Fruit fly (Drosophila melanogaster): ENCODE measurements around the gene CG6013.

Gene CG6013

dm6 chr3R:19066965-19067614 is 35.8 kb downstream of the CG6013 start:
- TF ChIP-seq phol (tag; optimal IDR thresholded peaks at IDR 0.05) (no peak), Ets65A (GFP tag) (peak; percentile 94), CG34224 (GFP tag; IDR thresholded peaks at IDR 0.05; ENCODE audit: partially characterized antibody) (no peak), bowl (GFP tag; IDR thresholded peaks at IDR 0.05) (no peak), Rfx (GFP tag; IDR thresholded peaks at IDR 0.05) (no peak), BEAF-32 (GFP tag; optimal IDR thresholded peaks at IDR 0.05) (no peak), CG8089 (GFP tag; optimal IDR thresholded peaks at IDR 0.05) (no peak), caup (GFP tag; optimal IDR thresholded peaks at IDR 0.05; ENCODE audit: severe bottlenecking) (no peak), gt (GFP tag; IDR thresholded peaks at IDR 0.05) (no peak), ro (GFP tag; IDR thresholded peaks at IDR 0.05) (no peak), CG15514 (GFP tag; optimal IDR thresholded peaks at IDR 0.05) (no peak), psq (GFP tag; optimal IDR thresholded peaks at IDR 0.05) (no peak), mld (GFP tag; IDR thresholded peaks at IDR 0.05; ENCODE audit: partially characterized antibody) (no peak), aop (GFP tag; IDR thresholded peaks at IDR 0.05) (no peak), CG11085 (GFP tag; IDR thresholded peaks at IDR 0.05) (no peak), Hr78 (GFP tag; optimal IDR thresholded peaks at IDR 0.05) (no peak), Med (GFP tag) (peak; percentile 43), hth (optimal IDR thresholded peaks at IDR 0.05) (no peak), fd64A (GFP tag; optimal IDR thresholded peaks at IDR 0.05) (no peak), CG4820 (GFP tag; optimal IDR thresholded peaks at IDR 0.05) (no peak), CG8359 (GFP tag; optimal IDR thresholded peaks at IDR 0.05; ENCODE audit: borderline replicate concordance) (no peak), CG12236 (GFP tag; optimal IDR thresholded peaks at IDR 0.05) (no peak), CG11504 (tag; optimal IDR thresholded peaks at IDR 0.05) (no peak), CG12155 (GFP tag; optimal IDR thresholded peaks at IDR 0.05) (no peak), CG5180 (GFP tag; optimal IDR thresholded peaks at IDR 0.05) (no peak), Adf1 (GFP tag; IDR thresholded peaks at IDR 0.05) (no peak), gce (GFP tag; IDR thresholded peaks at IDR 0.05) (no peak), nom (GFP tag; optimal IDR thresholded peaks at IDR 0.05) (peak; percentile 10), eve (GFP tag; optimal IDR thresholded peaks at IDR 0.05) (no peak), cwo (GFP tag; optimal IDR thresholded peaks at IDR 0.05) (no peak), CG11696 (GFP tag; IDR thresholded peaks at IDR 0.05) (no peak), bsh (GFP tag; optimal IDR thresholded peaks at IDR 0.05) (no peak), Hsf (GFP tag; optimal IDR thresholded peaks at IDR 0.05) (no peak), CG10321 (GFP tag; IDR thresholded peaks at IDR 0.05) (no peak), lab (GFP tag; optimal IDR thresholded peaks at IDR 0.05) (no peak), Camta (GFP tag; optimal IDR thresholded peaks at IDR 0.05) (no peak), ab (GFP tag; optimal IDR thresholded peaks at IDR 0.05) (no peak), CG2199 (GFP tag; IDR thresholded peaks at IDR 0.05) (peak; percentile 68; the same call in 1 of the 3 replicates), vvl (GFP tag; IDR thresholded peaks at IDR 0.05) (peak; percentile 36; the same call in 1 of the 2 replicates)

dm6 chr3R:19067876-19068406 is 36.6 kb downstream of the CG6013 start:
- TF ChIP-seq GATAe (GFP tag; conservative IDR thresholded peaks at IDR 0.05): no peak
- peak; percentile 47 for TF ChIP-seq ATbp (GFP tag; optimal IDR thresholded peaks at IDR 0.05)
- 0 out of 2 replicates have a peak, but pooled peaks have one; percentile 43 for TF ChIP-seq CG11696 (GFP tag; IDR thresholded peaks at IDR 0.05)
- no peak for TF ChIP-seq CkIIα-i1 (GFP tag; IDR thresholded peaks at IDR 0.05)
- peak; percentile 12 for TF ChIP-seq CG2678 (tag; optimal IDR thresholded peaks at IDR 0.05)
- peak; percentile 25 for TF ChIP-seq CG15514 (GFP tag; optimal IDR thresholded peaks at IDR 0.05)
- TF ChIP-seq hkb (optimal IDR thresholded peaks at IDR 0.05): no peak
- TF ChIP-seq hkb (GFP tag; IDR thresholded peaks at IDR 0.05): peak; percentile 26; the same call in 1 of the 2 replicates
- no peak for TF ChIP-seq CG42726 (GFP tag; IDR thresholded peaks at IDR 0.05; ENCODE audit: partially characterized antibody)
- TF ChIP-seq CG4854 (GFP tag; optimal IDR thresholded peaks at IDR 0.05): no peak
- TF ChIP-seq ham (GFP tag; IDR thresholded peaks at IDR 0.05): no peak
- peak; percentile 81 for TF ChIP-seq sens (GFP tag)
- TF ChIP-seq exex (tag; optimal IDR thresholded peaks at IDR 0.05): peak; percentile 37
- no peak for TF ChIP-seq zfh2 (GFP tag; optimal IDR thresholded peaks at IDR 0.05)
- TF ChIP-seq CG12391 (tag; optimal IDR thresholded peaks at IDR 0.05): no peak

Data from whole organism, embryonic.